Fruit fly (Drosophila melanogaster) whole organism, embryonic: Measurements from ENCODE around the gene GC2.

ENCODE experiments used
- Atf3 ChIP-seq: fragments of 200-800 bp; sonication (Bioruptor generic); optimal IDR thresholded peaks from 3 replicates; lab custom pipeline; 2016; ENCODE audit warnings: missing biosample characterization, missing genetic modification characterization
- CG13123 ChIP-seq: fragments of 200-800 bp; sonication (Bioruptor generic); optimal IDR thresholded peaks from 2 replicates; lab custom pipeline; 2016; ENCODE audit warnings: missing biosample characterization, missing genetic modification characterization
- CG3407 ChIP-seq: fragments of 200-800 bp; sonication (Bioruptor generic); optimal IDR thresholded peaks from 2 replicates; lab custom pipeline; 2018; ENCODE audit warnings: missing biosample characterization, mild to moderate bottlenecking, missing genetic modification characterization
- CG5953 ChIP-seq: fragments of 200-800 bp; sonication (Bioruptor generic); IDR thresholded peaks from 2 replicates; pipeline ENCODE4 v1.3.6; 2022; ENCODE audit warnings: missing biosample characterization, missing genetic modification characterization
- Fer3 ChIP-seq: fragments of 200-800 bp; sonication (Bioruptor generic); optimal IDR thresholded peaks from 2 replicates; lab custom pipeline; 2018; ENCODE audit warnings: missing biosample characterization, mild to moderate bottlenecking, missing genetic modification characterization, moderate library complexity
- Hr51 ChIP-seq, 2 experiments: fragments of 200-800 bp; sonication (Bioruptor generic); optimal IDR thresholded peaks; 2 replicates in 1 of 2; 3 replicates in 1 of 2; lab custom pipeline; 2016 to 2018; ENCODE audit warnings: missing biosample characterization in 2 of 2, missing genetic modification characterization in 2 of 2, mild to moderate bottlenecking in 1 of 2, moderate library complexity in 1 of 2
- Hr78 ChIP-seq, 2 experiments: fragments of 200-800 bp in 1 of 2; fragments of >200 bp in 1 of 2; sonication (Bioruptor generic) in 1 of 2; optimal IDR thresholded peaks; 2 replicates each; lab custom pipeline; 2017 to 2019; ENCODE audit warnings: missing biosample characterization in 2 of 2, missing genetic modification characterization in 2 of 2, mild to moderate bottlenecking in 1 of 2, moderate library complexity in 1 of 2
- Nf-YA ChIP-seq: fragments of 200-800 bp; sonication (Bioruptor generic); IDR thresholded peaks from 2 replicates; pipeline ENCODE4 v1.3.6; 2022; ENCODE audit warnings: missing biosample characterization, missing genetic modification characterization
- Oli ChIP-seq: fragments of 200-800 bp; sonication (Bioruptor generic); optimal IDR thresholded peaks from 2 replicates; lab custom pipeline; 2018; ENCODE audit warnings: missing biosample characterization, mild to moderate bottlenecking, missing genetic modification characterization, moderate library complexity
- Sry-δ ChIP-seq: fragments of 200-800 bp; sonication (Bioruptor generic); optimal IDR thresholded peaks from 2 replicates; lab custom pipeline; 2016; ENCODE audit warnings: missing biosample characterization, missing genetic modification characterization
- lola ChIP-seq, 3 experiments: fragments of >200 bp in 2 of 3; fragments of 200-800 bp in 1 of 3; sonication (Bioruptor generic) in 1 of 3; optimal IDR thresholded peaks; 2 replicates each; lab custom pipeline; 2017 to 2019; ENCODE audit warnings: missing biosample characterization in 3 of 3, missing genetic modification characterization in 3 of 3, mild to moderate bottlenecking in 1 of 3, moderate library complexity in 1 of 3
- pan ChIP-seq, 4 experiments: fragments of >200 bp in 3 of 4; fragments of 200-800 bp in 1 of 4; sonication (Bioruptor generic) in 1 of 4; optimal IDR thresholded peaks in 3 of 4; IDR thresholded peaks in 1 of 4; 2 replicates each; pipeline versions ENCODE4 v1.3.6 to Lab custom; 2017 to 2022; ENCODE audit warnings: missing biosample characterization in 2 of 4, missing genetic modification characterization in 2 of 4, mixed read lengths in 1 of 4
- phol ChIP-seq: fragments of 200-800 bp; sonication (Bioruptor generic); optimal IDR thresholded peaks from 3 replicates; lab custom pipeline; 2018; ENCODE audit warnings: missing biosample characterization, mild to moderate bottlenecking, missing genetic modification characterization, moderate library complexity

DNA sequence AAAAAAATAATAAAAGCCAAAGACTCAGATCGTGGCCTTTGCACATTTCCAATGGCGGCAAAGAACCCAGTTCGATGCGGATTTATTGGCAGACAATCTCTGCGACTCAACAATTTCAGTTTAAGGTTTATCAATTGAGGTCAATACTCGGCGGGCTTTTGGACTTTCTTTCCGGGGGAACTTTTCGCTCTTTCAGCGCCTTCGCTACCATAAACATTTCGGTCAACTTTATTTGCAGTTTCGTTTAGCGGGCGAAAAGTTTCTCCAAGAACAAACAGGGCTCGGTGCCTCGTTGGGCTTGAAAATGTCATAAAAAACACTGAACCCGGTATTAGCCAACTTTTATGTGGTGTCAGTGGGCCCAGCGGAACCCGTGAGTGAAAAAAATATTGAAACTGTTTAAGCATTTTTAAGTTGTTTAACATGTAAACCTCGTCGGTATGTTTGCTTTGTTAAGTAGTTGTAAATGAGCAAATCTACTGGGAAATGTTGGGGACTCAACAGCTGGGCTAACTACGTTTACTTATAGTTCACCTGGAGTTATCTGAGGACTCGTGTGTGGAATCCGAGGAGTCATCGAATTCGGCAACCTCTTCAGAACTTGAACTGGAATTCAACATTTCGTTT, 20.2 kb downstream of the GC2 start:
- TF ChIP-seq CG3407 (GFP tag; lab: Kevin White, UChicago) (no peak), Hr51 (GFP tag; optimal IDR thresholded peaks at IDR 0.05; lab: Kevin White, UChicago) (no peak), Sry-δ (GFP tag; lab: Kevin White, UChicago) (no peak), Nf-YA (GFP tag; lab: Robert Waterston, UW) (no peak), lola (GFP tag; optimal IDR thresholded peaks at IDR 0.05; lab: Kevin White, UChicago) (no peak), Atf3 (no peak), Oli (tag; lab: Kevin White, UChicago) (no peak), phol (no peak), Hr78 (GFP tag; optimal IDR thresholded peaks at IDR 0.05; lab: Kevin White, UChicago) (no peak), CG13123 (GFP tag; lab: Kevin White, UChicago) (no peak), CG5953 (GFP tag; lab: Robert Waterston, UW) (no peak), pan (optimal IDR thresholded peaks at IDR 0.05; lab: Kevin White, UChicago) (no peak), pan (GFP tag; optimal IDR thresholded peaks at IDR 0.05 in 1 of 2, IDR thresholded peaks at IDR 0.05 in 1 of 2) (no peak), Fer3 (tag; lab: Kevin White, UChicago) (no peak)
